Worm (Caenorhabditis elegans): Measurements from ENCODE around the gene nphp-4.

DNA sequence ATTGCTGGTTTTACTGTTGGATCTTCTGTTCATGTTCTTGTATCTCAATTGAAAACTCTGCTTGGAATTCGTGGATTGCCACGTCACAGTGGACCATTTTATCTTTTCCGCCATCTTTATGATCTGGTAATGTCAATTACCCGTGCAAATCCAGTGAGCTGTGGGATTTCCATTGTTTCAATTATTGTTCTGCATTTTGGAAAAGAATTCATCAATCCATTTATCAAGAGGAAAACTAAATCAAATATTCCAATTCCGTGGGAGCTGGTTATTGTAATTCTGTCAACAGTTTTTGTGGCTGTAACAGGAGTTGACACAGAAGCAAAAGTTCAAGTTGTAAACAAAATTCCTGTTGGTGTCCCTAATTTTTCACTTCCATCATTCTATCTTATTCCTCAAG lies 33.1 kb upstream of the nphp-4 start:
- TF ChIP-seq ama-1 (optimal IDR thresholded peaks at IDR 0.05) = no peak
- TF ChIP-seq nhr-11 (tag; optimal IDR thresholded peaks at IDR 0.05) = no peak
- TF ChIP-seq hlh-8 (tag; optimal IDR thresholded peaks at IDR 0.05) = no peak
- no peak for TF ChIP-seq sdc-2 (tag; optimal IDR thresholded peaks at IDR 0.05)
- TF ChIP-seq pha-4 (tag; optimal IDR thresholded peaks at IDR 0.05) = no peak
- no peak for TF ChIP-seq unc-55 (GFP tag; optimal IDR thresholded peaks at IDR 0.05)
- TF ChIP-seq pqm-1 (tag; optimal IDR thresholded peaks at IDR 0.05) = no peak
- TF ChIP-seq sox-2 (GFP tag; IDR thresholded peaks at IDR 0.05) = no peak
- TF ChIP-seq madf-2 (tag; optimal IDR thresholded peaks at IDR 0.05) = no peak
